Worm (Caenorhabditis elegans) whole organism, young adult: ENCODE results near the gene K07E12.2.

Experiments
- B0336.3 ChIP-seq: fragments of 200-800 bp; sonication (Bioruptor generic); IDR thresholded peaks from 2 replicates; pipeline ENCODE4 v1.3.6; 2022; ENCODE audit warnings: missing genetic modification characterization, missing compliant biosample characterization
- F22D6.2 ChIP-seq: sonication (generic microtip); optimal IDR thresholded peaks from 2 replicates; lab custom pipeline; 2016; ENCODE audit warnings: mild to moderate bottlenecking, missing genetic modification characterization, missing compliant biosample characterization
- F33H1.4 ChIP-seq: fragments of 200-800 bp; sonication (Bioruptor generic); IDR thresholded peaks from 2 replicates; pipeline ENCODE4 v1.3.6; 2022; ENCODE audit warnings: missing genetic modification reagents, missing genetic modification characterization, missing compliant biosample characterization
- K11D2.4 ChIP-seq: fragments of 200-800 bp; sonication (Bioruptor generic); IDR thresholded peaks from 2 replicates; pipeline ENCODE4 v1.3.6; 2022; ENCODE audit warnings: missing genetic modification reagents, missing genetic modification characterization, missing compliant biosample characterization
- Y56A3A.18 ChIP-seq: fragments of 200-800 bp; sonication (Bioruptor generic); IDR thresholded peaks from 2 replicates; pipeline ENCODE4 v1.3.6; 2022; ENCODE audit warnings: missing genetic modification reagents, missing genetic modification characterization, missing compliant biosample characterization
- attf-3 ChIP-seq: fragments of 200-800 bp; sonication (Bioruptor generic); conservative IDR thresholded peaks from 2 replicates; pipeline ENCODE4 v1.3.6; 2022; ENCODE audit warnings: missing genetic modification reagents, missing genetic modification characterization, missing compliant biosample characterization
- attf-5 ChIP-seq: fragments of 200-800 bp; sonication (Bioruptor generic); optimal IDR thresholded peaks from 2 replicates; lab custom pipeline; 2018; ENCODE audit warnings: mild to moderate bottlenecking, missing genetic modification characterization, missing compliant biosample characterization
- ceh-100 ChIP-seq: fragments of 200-800 bp; sonication (Bioruptor generic); IDR thresholded peaks from 2 replicates; pipeline ENCODE4 v1.3.6; 2022; ENCODE audit warnings: missing genetic modification reagents, missing genetic modification characterization, missing compliant biosample characterization
- ceh-40 ChIP-seq: fragments of 200-800 bp; sonication (Bioruptor generic); IDR thresholded peaks from 2 replicates; pipeline ENCODE4 v1.3.6; 2022; ENCODE audit warnings: missing genetic modification characterization, missing compliant biosample characterization
- die-1 ChIP-seq: sonication (generic microtip); optimal IDR thresholded peaks from 2 replicates; lab custom pipeline; 2016; ENCODE audit warnings: missing genotype, mild to moderate bottlenecking, missing genetic modification characterization, missing compliant biosample characterization
- dpl-1 ChIP-seq: fragments of 150-350 bp; optimal IDR thresholded peaks from 2 replicates; lab custom pipeline; 2014; ENCODE audit warnings: missing biosample characterization, missing genetic modification reagents, missing genetic modification characterization
- egl-18 ChIP-seq: fragments of 200-800 bp; sonication (Bioruptor generic); IDR thresholded peaks from 2 replicates; pipeline ENCODE4 v1.3.6; 2022; ENCODE audit warnings: missing genetic modification reagents, missing genetic modification characterization, missing compliant biosample characterization
- fkh-3 ChIP-seq: sonication (generic microtip); optimal IDR thresholded peaks from 2 replicates; lab custom pipeline; 2016; ENCODE audit warnings: mild to moderate bottlenecking, missing genetic modification characterization, missing compliant biosample characterization
- him-1 ChIP-seq: sonication (generic microtip); optimal IDR thresholded peaks from 2 replicates; lab custom pipeline; 2016; ENCODE audit warnings: missing genotype, missing genetic modification reagents, missing genetic modification characterization, missing compliant biosample characterization
- hlh-26 ChIP-seq: fragments of 200-800 bp; sonication (Bioruptor generic); conservative IDR thresholded peaks from 2 replicates; pipeline ENCODE4 v1.3.6; 2022; ENCODE audit warnings: missing genetic modification reagents, missing genetic modification characterization, missing compliant biosample characterization
- let-526 ChIP-seq: fragments of 200-800 bp; sonication (Bioruptor generic); IDR thresholded peaks from 2 replicates; pipeline ENCODE4 v1.3.6; 2022; ENCODE audit warnings: missing genetic modification reagents, missing genetic modification characterization, missing compliant biosample characterization
- lsl-1 ChIP-seq: fragments of 200-800 bp; sonication (Bioruptor generic); optimal IDR thresholded peaks from 2 replicates; lab custom pipeline; 2018; ENCODE audit warnings: mild to moderate bottlenecking, missing genetic modification characterization, moderate library complexity, missing compliant biosample characterization
- madf-6 ChIP-seq: fragments of 200-800 bp; sonication (Bioruptor generic); IDR thresholded peaks from 2 replicates; pipeline ENCODE4 v1.3.6; 2022; ENCODE audit warnings: missing genetic modification reagents, missing genetic modification characterization, missing compliant biosample characterization
- madf-8 ChIP-seq: fragments of 200-800 bp; sonication (Bioruptor generic); conservative IDR thresholded peaks from 2 replicates; pipeline ENCODE4 v1.3.6; 2022; ENCODE audit warnings: missing genetic modification reagents, missing genetic modification characterization, missing compliant biosample characterization
- nfya-1 ChIP-seq: sonication (generic microtip); optimal IDR thresholded peaks from 2 replicates; lab custom pipeline; 2017; ENCODE audit warnings: antibody characterized with exemption, missing compliant biosample characterization, missing genetic modification characterization, borderline replicate concordance; ENCODE audit not compliant: insufficient read depth
- nfya-2 ChIP-seq: fragments of 200-800 bp; sonication (Bioruptor generic); IDR thresholded peaks from 2 replicates; pipeline ENCODE4 v1.3.6; 2022; ENCODE audit warnings: missing genetic modification reagents, missing genetic modification characterization, missing compliant biosample characterization
- nfyb-1 ChIP-seq: fragments of 200-800 bp; sonication (Bioruptor generic); IDR thresholded peaks from 2 replicates; pipeline ENCODE4 v1.3.6; 2022; ENCODE audit warnings: missing genetic modification reagents, missing genetic modification characterization, missing compliant biosample characterization
- nhr-80 ChIP-seq: sonication (generic microtip); optimal IDR thresholded peaks from 2 replicates; lab custom pipeline; 2016; ENCODE audit warnings: missing genetic modification characterization, missing compliant biosample characterization
- nhr-90 ChIP-seq: sonication (generic microtip); optimal IDR thresholded peaks from 2 replicates; lab custom pipeline; 2016; ENCODE audit warnings: missing genotype, mild to moderate bottlenecking, missing genetic modification characterization, missing compliant biosample characterization
- pha-4 ChIP-seq: fragments of 150-350 bp; sonication (generic microtip); optimal IDR thresholded peaks from 2 replicates; lab custom pipeline; 2014; ENCODE audit warnings: missing biosample characterization, missing genetic modification reagents, missing genetic modification characterization
- rec-8 ChIP-seq, 2 experiments: sonication (generic microtip); optimal IDR thresholded peaks; 2 replicates each; lab custom pipeline; 2016; ENCODE audit warnings: mild to moderate bottlenecking in 2 of 2, missing genetic modification characterization in 2 of 2, missing genetic modification reagents in 2 of 2, missing genotype in 2 of 2, missing biosample characterization in 1 of 2, missing compliant biosample characterization in 1 of 2, moderate library complexity in 1 of 2
- somi-1 ChIP-seq: fragments of 200-800 bp; sonication (Bioruptor generic); optimal IDR thresholded peaks from 2 replicates; lab custom pipeline; 2018; ENCODE audit warnings: mild to moderate bottlenecking, missing genetic modification characterization, missing compliant biosample characterization
- tbp1 ChIP-seq: fragments of 200-800 bp; sonication (Bioruptor generic); optimal IDR thresholded peaks from 2 replicates; lab custom pipeline; 2018; ENCODE audit warnings: mild to moderate bottlenecking, missing genetic modification characterization, missing compliant biosample characterization
- tbx-9 ChIP-seq: sonication (generic microtip); optimal IDR thresholded peaks from 2 replicates; lab custom pipeline; 2016; ENCODE audit warnings: borderline replicate concordance, missing genetic modification characterization, inconsistent platforms, missing compliant biosample characterization
- unc-130 ChIP-seq: sonication (generic microtip); optimal IDR thresholded peaks from 2 replicates; lab custom pipeline; 2016; ENCODE audit warnings: missing genetic modification reagents, missing genetic modification characterization, missing compliant biosample characterization
- xnd-1 ChIP-seq: sonication (generic microtip); optimal IDR thresholded peaks from 2 replicates; lab custom pipeline; 2016; ENCODE audit warnings: missing genotype, missing genetic modification reagents, missing genetic modification characterization, missing compliant biosample characterization

The K07E12.2 gene

ce11 chrIII:6722208-6722679, 14.8 kb upstream of the K07E12.2 start, which contains the start of the genes bath-41 and F37A4.2 (continued):
- peak; percentile 32 for TF ChIP-seq xnd-1 (tag; lab: Kevin White, UChicago)
- TF ChIP-seq madf-8 (GFP tag; lab: Robert Waterston, UW) = 0 out of 2 replicates have a peak, but pooled peaks have one; percentile 14
- TF ChIP-seq pha-4 (tag; lab: Kevin White, UChicago) = no peak
- peak; percentile 94 for TF ChIP-seq attf-3
- TF ChIP-seq lsl-1 (GFP tag; lab: Kevin White, UChicago) = no peak
- TF ChIP-seq attf-5 = no peak
- no peak for TF ChIP-seq ceh-40 (GFP tag; lab: Robert Waterston, UW)
- no peak for TF ChIP-seq rec-8 (tag; optimal IDR thresholded peaks at IDR 0.05; lab: Kevin White, UChicago)
- TF ChIP-seq somi-1 = no peak
- peak; percentile 78 for TF ChIP-seq madf-6 (GFP tag; lab: Robert Waterston, UW)
- TF ChIP-seq F33H1.4 (GFP tag; lab: Robert Waterston, UW) = no peak

DNA sequence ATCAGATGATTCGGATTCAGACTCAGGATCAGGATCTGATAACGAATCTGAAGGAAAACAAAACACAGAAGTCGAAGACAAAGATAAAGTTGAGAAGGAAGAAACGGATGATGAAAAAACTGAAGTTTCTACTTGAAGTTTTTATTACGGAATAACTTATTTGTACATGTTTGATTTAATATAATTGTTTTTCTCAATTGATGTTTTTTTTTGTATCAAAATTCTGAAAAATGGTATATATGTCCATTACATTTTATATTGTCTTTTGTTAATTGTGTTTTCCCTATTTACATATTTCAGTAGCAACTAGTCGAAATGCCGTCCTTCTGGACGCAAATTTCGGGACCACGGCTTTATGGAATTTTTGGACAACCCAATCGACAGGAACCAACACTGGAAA, 14.0 kb upstream of the K07E12.2 start, which contains the start of gene F37A4.1:
TSS of gene F37A4.1 (plus strand) at position 301 of the 400 bp plus-strand sequence.
- 0 out of 2 replicates have a peak, but pooled peaks have one; percentile 43 for TF ChIP-seq attf-3
- no peak for TF ChIP-seq B0336.3 (GFP tag; lab: Robert Waterston, UW)

ce11 chrIII:6725489-6725888, 11.6 kb upstream of the K07E12.2 start, which contains the start of gene wdr-4:
Gene wdr-4 (plus strand): TSS chrIII:6725789.
- TF ChIP-seq hlh-26 (GFP tag; lab: Robert Waterston, UW) (no peak), nhr-90 (tag; lab: Kevin White, UChicago) (no peak), dpl-1 (GFP tag; lab: Kevin White, UChicago) (no peak), K11D2.4 (GFP tag; lab: Robert Waterston, UW) (no peak), let-526 (GFP tag; lab: Robert Waterston, UW) (no peak), nfya-2 (GFP tag; lab: Robert Waterston, UW) (no peak), F22D6.2 (tag; lab: Kevin White, UChicago) (no peak), ceh-100 (GFP tag; lab: Robert Waterston, UW) (no peak), nfya-1 (tag; lab: Kevin White, UChicago) (no peak), egl-18 (GFP tag; lab: Robert Waterston, UW) (no peak), tbp1 (GFP tag; lab: Kevin White, UChicago) (no peak), nfyb-1 (GFP tag; lab: Robert Waterston, UW) (no peak), unc-130 (GFP tag; lab: Kevin White, UChicago) (no peak), Y56A3A.18 (GFP tag; lab: Robert Waterston, UW) (no peak), him-1 (no peak), die-1 (tag; lab: Kevin White, UChicago) (no peak), tbx-9 (tag; lab: Kevin White, UChicago) (no peak)

ce11 chrIII:6730185-6730850, 6.8 kb upstream of the K07E12.2 start, which contains the start of the genes Y102E9.5 and odr-4:
Gene Y102E9.5 (minus strand): TSS chrIII:6730285.
Gene odr-4 (plus strand): TSS chrIII:6730800.
- peak; percentile 4 for TF ChIP-seq nhr-80
- no peak for TF ChIP-seq fkh-3 (tag; lab: Kevin White, UChicago)
- TF ChIP-seq, all 124 proteins: peak for 1
